Worm (Caenorhabditis elegans): Measurements from ENCODE around the gene his-1.

DNA sequence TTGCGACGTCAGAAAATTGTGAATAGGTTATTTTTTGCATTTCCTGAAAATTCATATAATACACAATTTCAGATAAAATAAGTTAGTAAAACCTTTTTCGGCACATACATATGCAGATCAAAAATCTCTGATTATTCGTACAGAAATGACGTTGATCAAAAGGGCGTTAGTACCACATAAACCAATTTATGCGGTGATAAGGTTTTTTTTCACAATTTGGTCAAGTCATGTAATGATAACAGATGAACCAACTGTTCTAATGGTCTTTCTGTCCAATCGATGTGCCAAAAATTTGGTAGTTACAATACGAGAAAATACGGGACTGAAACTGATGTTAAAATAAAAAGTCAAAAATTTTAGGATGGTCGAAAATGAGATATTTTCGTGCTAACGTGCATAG, 37.7 kb downstream of the his-1 start:
- TF ChIP-seq blmp-1 (tag; optimal IDR thresholded peaks at IDR 0.05) (no peak), unc-39 (tag; optimal IDR thresholded peaks at IDR 0.05) (no peak), elt-1 (tag; optimal IDR thresholded peaks at IDR 0.05; ENCODE audit: borderline replicate concordance, insufficient read depth) (no peak), sptf-1 (tag; optimal IDR thresholded peaks at IDR 0.05) (no peak), mab-5 (tag; optimal IDR thresholded peaks at IDR 0.05) (no peak), ztf-11 (tag; optimal IDR thresholded peaks at IDR 0.05) (no peak), lsy-2 (tag; optimal IDR thresholded peaks at IDR 0.05) (no peak), ceh-39 (tag; optimal IDR thresholded peaks at IDR 0.05) (no peak), lin-13 (tag; optimal IDR thresholded peaks at IDR 0.05) (no peak), nhr-237 (tag; optimal IDR thresholded peaks at IDR 0.05) (no peak)
